Worm (Caenorhabditis elegans): ENCODE results near the gene F56C3.1.

DNA sequence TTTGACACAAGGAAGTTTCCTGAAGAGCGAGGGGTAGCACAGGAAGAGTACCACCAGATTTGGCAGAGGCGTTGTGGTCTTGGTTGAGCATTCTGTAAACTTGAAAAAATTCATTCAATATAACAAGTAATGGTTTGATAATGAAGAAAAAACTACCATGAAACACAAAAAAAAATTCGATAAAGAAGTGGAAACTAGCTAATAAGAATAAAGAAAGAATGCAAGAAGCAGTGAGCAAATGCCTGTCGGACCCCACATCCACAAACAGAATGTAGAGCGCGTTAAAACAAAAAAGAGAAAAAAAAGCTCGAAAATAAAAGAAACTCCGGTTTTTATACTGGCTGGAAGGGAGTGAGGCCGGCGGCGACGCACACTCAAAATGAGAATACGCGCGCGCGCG is 10.4 kb downstream of the F56C3.1 start, which contains the start of gene H39E20.1:
- TF ChIP-seq ceh-63 (GFP tag; optimal IDR thresholded peaks at IDR 0.05) (no peak), nhr-28 (tag; optimal IDR thresholded peaks at IDR 0.05) (no peak), ceh-8 (GFP tag; optimal IDR thresholded peaks at IDR 0.05) (no peak), nhr-77 (tag; optimal IDR thresholded peaks at IDR 0.05) (no peak), lsy-2 (tag; optimal IDR thresholded peaks at IDR 0.05) (no peak), C34B4.2 (tag; optimal IDR thresholded peaks at IDR 0.05) (no peak), fos-1 (tag; optimal IDR thresholded peaks at IDR 0.05) (no peak)
